Fruit fly (Drosophila melanogaster): ENCODE measurements around the gene mura.

dm6 chr3R:9502416-9502763, 49.2 kb downstream of the mura start, which contains the start of gene RhoL:
- TF ChIP-seq CTCF (optimal IDR thresholded peaks at IDR 0.05) = no peak
- no peak for TF ChIP-seq CG8478 (optimal IDR thresholded peaks at IDR 0.05)
